Fruit fly (Drosophila melanogaster): ENCODE measurements around the gene Rpt5.

- TF ChIP-seq CG3032 (tag; optimal IDR thresholded peaks at IDR 0.05) (no peak), CG11294 (GFP tag; IDR thresholded peaks at IDR 0.05) (no peak), dac (GFP tag; optimal IDR thresholded peaks at IDR 0.05) (no peak)
These were observed 18.9 kb upstream of the Rpt5 start for dm6 chr3R:23733771-23734170.

Data from whole organism, prepupa.